Fruit fly (Drosophila melanogaster) whole organism, embryonic: ENCODE results near the gene can.

Experiments
- Adf1 ChIP-seq: fragments of 200-800 bp; sonication (Bioruptor generic); IDR thresholded peaks from 2 replicates; pipeline ENCODE4 v1.3.6; 2022; ENCODE audit warnings: missing biosample characterization, missing genetic modification characterization
- CG10321 ChIP-seq: fragments of 200-800 bp; sonication (Bioruptor generic); IDR thresholded peaks from 2 replicates; pipeline ENCODE4 v1.3.6; 2022; ENCODE audit warnings: missing biosample characterization, missing genetic modification characterization
- CG10543 ChIP-seq: fragments of 200-800 bp; sonication (Bioruptor generic); optimal IDR thresholded peaks from 3 replicates; lab custom pipeline; 2017; ENCODE audit warnings: missing biosample characterization, mild to moderate bottlenecking, missing genetic modification characterization, moderate library complexity
- CG13296 ChIP-seq: fragments of 200-800 bp; sonication (Bioruptor generic); optimal IDR thresholded peaks from 3 replicates; lab custom pipeline; 2018; ENCODE audit warnings: missing biosample characterization, mild to moderate bottlenecking, missing genetic modification characterization
- CG13424 ChIP-seq: fragments of 200-800 bp; sonication (Bioruptor generic); optimal IDR thresholded peaks from 2 replicates; lab custom pipeline; 2019; ENCODE audit warnings: missing biosample characterization, mild to moderate bottlenecking, missing genetic modification characterization, moderate library complexity
- CG14860 ChIP-seq: fragments of 200-800 bp; sonication (Bioruptor generic); IDR thresholded peaks from 3 replicates; pipeline ENCODE4 v1.3.6; 2022; ENCODE audit warnings: missing biosample characterization, missing genetic modification characterization; ENCODE audit not compliant: partially characterized antibody
- CG1832 ChIP-seq: fragments of 200-800 bp; sonication (Bioruptor generic); optimal IDR thresholded peaks from 2 replicates; lab custom pipeline; 2017; ENCODE audit warnings: missing biosample characterization, mild to moderate bottlenecking, missing genetic modification characterization, inconsistent platforms
- CG18599 ChIP-seq: fragments of 200-800 bp; sonication (Bioruptor generic); optimal IDR thresholded peaks from 3 replicates; lab custom pipeline; 2017; ENCODE audit warnings: missing biosample characterization, missing genetic modification characterization, mild to moderate bottlenecking, moderate library complexity, missing genetic modification reagents
- CG2199 ChIP-seq: fragments of 200-800 bp; sonication (Bioruptor generic); IDR thresholded peaks from 3 replicates; pipeline ENCODE4 v1.3.6; 2022; ENCODE audit warnings: missing biosample characterization, missing genetic modification characterization
- CG4360 ChIP-seq: fragments of 200-800 bp; sonication (Bioruptor generic); IDR thresholded peaks from 2 replicates; pipeline ENCODE4 v1.3.6; 2022; ENCODE audit warnings: missing biosample characterization, missing genetic modification characterization
- CG4707 ChIP-seq: fragments of 200-800 bp; sonication (Bioruptor generic); optimal IDR thresholded peaks from 2 replicates; lab custom pipeline; 2018; ENCODE audit warnings: missing biosample characterization, mild to moderate bottlenecking, missing genetic modification characterization, moderate library complexity
- CG6791 ChIP-seq: fragments of 200-800 bp; sonication (Bioruptor generic); IDR thresholded peaks from 3 replicates; pipeline ENCODE4 v1.3.6; 2022; ENCODE audit warnings: missing biosample characterization, missing genetic modification characterization; ENCODE audit not compliant: partially characterized antibody
- CG8089 ChIP-seq: fragments of 200-800 bp; sonication (Bioruptor generic); optimal IDR thresholded peaks from 3 replicates; lab custom pipeline; 2016; ENCODE audit warnings: missing biosample characterization, missing genetic modification characterization
- Deaf1 ChIP-seq: fragments of 200-800 bp; optimal IDR thresholded peaks from 3 replicates; lab custom pipeline; 2019; ENCODE audit warnings: missing biosample characterization, mild to moderate bottlenecking, missing genetic modification characterization, moderate library complexity
- Dip2 ChIP-seq: fragments of 200-800 bp; sonication (Bioruptor generic); IDR thresholded peaks from 2 replicates; pipeline ENCODE4 v1.3.6; 2022; ENCODE audit warnings: missing biosample characterization, missing genetic modification characterization
- E2f2 ChIP-seq: fragments of 200-800 bp; sonication (Bioruptor generic); IDR thresholded peaks from 2 replicates; pipeline ENCODE4 v1.3.6; 2022; ENCODE audit warnings: missing biosample characterization, missing genetic modification characterization
- HLH54F ChIP-seq: fragments of 200-800 bp; sonication (Bioruptor generic); optimal IDR thresholded peaks from 3 replicates; lab custom pipeline; 2016; ENCODE audit warnings: missing biosample characterization, missing genetic modification characterization
- Jarid2 ChIP-seq: fragments of 200-800 bp; sonication (Bioruptor generic); optimal IDR thresholded peaks from 3 replicates; lab custom pipeline; 2017; ENCODE audit warnings: mild to moderate bottlenecking, missing biosample characterization, missing genetic modification reagents, missing genetic modification characterization
- Max ChIP-seq: fragments of 200-800 bp; sonication (Bioruptor generic); optimal IDR thresholded peaks from 2 replicates; lab custom pipeline; 2016; ENCODE audit warnings: missing biosample characterization, mild to moderate bottlenecking, missing genetic modification characterization
- Med ChIP-seq: fragments of 200-800 bp; sonication (Bioruptor generic); peaks from one replicate; lab custom pipeline; 2016; ENCODE audit warnings: missing biosample characterization, missing genetic modification characterization, mild to moderate bottlenecking, inconsistent platforms, moderate library complexity
- Nf-YA ChIP-seq: fragments of 200-800 bp; sonication (Bioruptor generic); IDR thresholded peaks from 2 replicates; pipeline ENCODE4 v1.3.6; 2022; ENCODE audit warnings: missing biosample characterization, missing genetic modification characterization
- Nf-YC ChIP-seq: fragments of 200-800 bp; optimal IDR thresholded peaks from 3 replicates; lab custom pipeline; 2019; ENCODE audit warnings: missing biosample characterization, mild to moderate bottlenecking, missing genetic modification characterization, moderate library complexity
- Opbp ChIP-seq: fragments of 200-800 bp; sonication (Bioruptor generic); IDR thresholded peaks from 3 replicates; pipeline ENCODE4 v1.3.6; 2022; ENCODE audit warnings: missing biosample characterization, missing genetic modification characterization; ENCODE audit not compliant: partially characterized antibody
- Rfx ChIP-seq: fragments of 200-800 bp; sonication (Bioruptor generic); IDR thresholded peaks from 2 replicates; pipeline ENCODE4 v1.3.6; 2022; ENCODE audit warnings: missing biosample characterization, missing genetic modification characterization
- ato ChIP-seq: fragments of 200-800 bp; sonication (Bioruptor generic); IDR thresholded peaks from 2 replicates; pipeline ENCODE4 v1.3.6; 2022; ENCODE audit warnings: missing biosample characterization, missing genetic modification characterization; ENCODE audit not compliant: partially characterized antibody
- bbx ChIP-seq: fragments of 200-800 bp; sonication (Bioruptor generic); IDR thresholded peaks from 2 replicates; pipeline ENCODE4 v1.3.6; 2022; ENCODE audit warnings: missing biosample characterization, missing genetic modification characterization; ENCODE audit not compliant: partially characterized antibody
- cg ChIP-seq: fragments of 200-800 bp; sonication (Bioruptor generic); optimal IDR thresholded peaks from 3 replicates; lab custom pipeline; 2019; ENCODE audit warnings: missing biosample characterization, mild to moderate bottlenecking, missing genetic modification characterization, moderate library complexity
- chinmo ChIP-seq: fragments of 200-800 bp; sonication (Bioruptor generic); IDR thresholded peaks from 4 replicates; pipeline ENCODE4 v1.3.6; 2022; ENCODE audit warnings: missing biosample characterization, missing genetic modification characterization; ENCODE audit not compliant: partially characterized antibody
- crol ChIP-seq: fragments of 200-800 bp; sonication (Bioruptor generic); IDR thresholded peaks from 2 replicates; pipeline ENCODE4 v1.3.6; 2022; ENCODE audit warnings: missing biosample characterization, missing genetic modification characterization
- ewg ChIP-seq: fragments of 200-800 bp; sonication (Bioruptor generic); optimal IDR thresholded peaks from 3 replicates; lab custom pipeline; 2017; ENCODE audit warnings: mild to moderate bottlenecking, missing biosample characterization, missing genetic modification reagents, missing genetic modification characterization
- gem ChIP-seq: fragments of 200-800 bp; sonication (Bioruptor generic); optimal IDR thresholded peaks from 2 replicates; lab custom pipeline; 2019; ENCODE audit warnings: missing biosample characterization, mild to moderate bottlenecking, missing genetic modification characterization, moderate library complexity
- gfzf ChIP-seq: fragments of 200-800 bp; sonication (Bioruptor generic); optimal IDR thresholded peaks from 2 replicates; lab custom pipeline; 2016; ENCODE audit warnings: missing biosample characterization, mild to moderate bottlenecking, missing genetic modification characterization, moderate library complexity
- ham ChIP-seq: fragments of 200-800 bp; sonication (Bioruptor generic); IDR thresholded peaks from 2 replicates; pipeline ENCODE4 v1.3.6; 2022; ENCODE audit warnings: missing biosample characterization, missing genetic modification characterization
- oc ChIP-seq: fragments of 200-800 bp; sonication (Bioruptor generic); optimal IDR thresholded peaks from 2 replicates; lab custom pipeline; 2018; ENCODE audit warnings: missing biosample characterization, mild to moderate bottlenecking, missing genetic modification characterization, moderate library complexity
- onecut ChIP-seq: fragments of 200-800 bp; sonication (Bioruptor generic); IDR thresholded peaks from 2 replicates; pipeline ENCODE4 v1.3.6; 2022; ENCODE audit warnings: missing biosample characterization, missing genetic modification characterization
- pfk ChIP-seq: fragments of 200-800 bp; sonication (Bioruptor generic); optimal IDR thresholded peaks from 2 replicates; lab custom pipeline; 2018; ENCODE audit warnings: missing biosample characterization, mild to moderate bottlenecking, missing genetic modification characterization, moderate library complexity
- pros ChIP-seq: fragments of 200-800 bp; sonication (Bioruptor generic); optimal IDR thresholded peaks from 3 replicates; lab custom pipeline; 2019; ENCODE audit warnings: missing biosample characterization, mild to moderate bottlenecking, missing genetic modification characterization, moderate library complexity
- psq ChIP-seq: fragments of 200-800 bp; sonication (Bioruptor generic); optimal IDR thresholded peaks from 2 replicates; lab custom pipeline; 2017; ENCODE audit warnings: missing biosample characterization, missing genetic modification characterization
- row ChIP-seq: fragments of 200-800 bp; sonication (Bioruptor generic); IDR thresholded peaks from 3 replicates; pipeline ENCODE4 v1.3.6; 2022; ENCODE audit warnings: missing biosample characterization, missing genetic modification characterization
- seq ChIP-seq: fragments of 200-800 bp; sonication (Bioruptor generic); IDR thresholded peaks from 2 replicates; pipeline ENCODE4 v1.3.6; 2022; ENCODE audit warnings: missing biosample characterization, missing genetic modification characterization
- tgo ChIP-seq: fragments of 200-800 bp; sonication (Bioruptor generic); IDR thresholded peaks from 3 replicates; pipeline ENCODE4 v1.3.6; 2022; ENCODE audit warnings: missing biosample characterization, missing genetic modification characterization
- tll ChIP-seq, 2 experiments: fragments of 200-800 bp in 1 of 2; fragments of >200 bp in 1 of 2; sonication (Bioruptor generic) in 1 of 2; optimal IDR thresholded peaks; 2 replicates each; lab custom pipeline; 2017 to 2019; ENCODE audit warnings: missing biosample characterization in 2 of 2, missing genetic modification characterization in 2 of 2, mild to moderate bottlenecking in 1 of 2, moderate library complexity in 1 of 2
- ttk ChIP-seq: fragments of 200-800 bp; sonication (Bioruptor generic); IDR thresholded peaks from 2 replicates; pipeline ENCODE4 v2.1.2; 2022; ENCODE audit warnings: missing biosample characterization, missing genetic modification characterization
- vvl ChIP-seq: fragments of 200-800 bp; sonication (Bioruptor generic); IDR thresholded peaks from 2 replicates; pipeline ENCODE4 v1.3.6; 2022; ENCODE audit warnings: missing biosample characterization, missing genetic modification characterization
- z ChIP-seq: fragments of 200-800 bp; sonication (Bioruptor generic); IDR thresholded peaks from 3 replicates; pipeline ENCODE4 v1.3.6; 2022; ENCODE audit warnings: missing biosample characterization, missing genetic modification characterization
- zen ChIP-seq: fragments of 200-800 bp; sonication (Bioruptor generic); optimal IDR thresholded peaks from 3 replicates; lab custom pipeline; 2018; ENCODE audit warnings: missing biosample characterization, mild to moderate bottlenecking, missing genetic modification characterization, moderate library complexity
- zfh1 ChIP-seq: fragments of 200-800 bp; sonication (Bioruptor generic); IDR thresholded peaks from 3 replicates; pipeline ENCODE4 v1.3.6; 2022; ENCODE audit warnings: missing biosample characterization, missing genetic modification characterization
- zfh2 ChIP-seq: fragments of 200-800 bp; sonication (Bioruptor generic); optimal IDR thresholded peaks from 2 replicates; lab custom pipeline; 2016; ENCODE audit warnings: missing biosample characterization, missing genetic modification characterization

can gene

DNA sequence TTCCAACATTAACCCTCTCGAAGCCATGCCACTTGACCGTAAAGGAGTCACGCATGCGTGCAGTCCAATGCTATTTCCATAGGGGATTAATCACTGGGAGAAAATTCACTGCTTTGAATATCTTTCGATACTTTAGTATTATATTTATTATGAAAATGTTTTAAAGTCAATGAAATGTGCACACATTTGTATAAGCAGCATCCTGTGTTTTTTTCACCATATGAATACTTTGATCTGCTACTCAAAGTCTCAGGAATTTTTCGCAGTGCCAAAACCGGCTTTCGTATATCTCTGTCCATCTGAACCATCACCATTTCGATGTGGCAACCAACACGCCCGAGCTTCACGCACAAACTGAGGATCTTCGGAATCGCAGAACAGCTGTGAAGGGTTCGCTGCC lies 29.3 kb upstream of the can start (continued):
- no peak for TF ChIP-seq oc (tag; lab: Kevin White, UChicago)
- TF ChIP-seq zfh1 (GFP tag; lab: Robert Waterston, UW): no peak
- TF ChIP-seq zfh2 (GFP tag; lab: Kevin White, UChicago): no peak
- TF ChIP-seq Max: no peak
- 0 out of 3 replicates have a peak, but pooled peaks have one; percentile 12 for TF ChIP-seq CG14860
- peak; percentile 35; the same call in 1 of the 3 replicates for TF ChIP-seq row (GFP tag; lab: Robert Waterston, UW)
- peak; percentile 1 for TF ChIP-seq gem (tag; lab: Kevin White, UChicago)

dm6 chr3L:10289357-10289756 lies 22.4 kb upstream of the can start:
- TF ChIP-seq chinmo (0 out of 4 replicates have a peak, but pooled peaks have one; percentile 63), Med (GFP tag; lab: Kevin White, UChicago) (peak; percentile 32), gfzf (no peak), CG4707 (no peak), seq (GFP tag; lab: Robert Waterston, UW) (peak; percentile 85), zen (peak; percentile 20), CG13424 (tag; lab: Kevin White, UChicago) (no peak), tll (GFP tag; optimal IDR thresholded peaks at IDR 0.05; lab: Kevin White, UChicago) (peak in 1 of 2 experiments; percentile 34), ewg (peak; percentile 95), tgo (GFP tag; lab: Robert Waterston, UW) (no peak), ato (GFP tag; lab: Robert Waterston, UW) (no peak), HLH54F (GFP tag; lab: Kevin White, UChicago) (no peak), psq (GFP tag; lab: Kevin White, UChicago) (peak; percentile 94), Deaf1 (tag; lab: Kevin White, UChicago) (peak; percentile 65), Nf-YA (GFP tag; lab: Robert Waterston, UW) (peak; percentile 57; the same call in 1 of the 2 replicates), CG8089 (GFP tag; lab: Kevin White, UChicago) (no peak), onecut (GFP tag; lab: Robert Waterston, UW) (peak; percentile 19; the same call in 1 of the 2 replicates), pfk (GFP tag; lab: Kevin White, UChicago) (peak; percentile 97), Rfx (GFP tag; lab: Robert Waterston, UW) (peak; percentile 26; the same call in 1 of the 2 replicates), pros (GFP tag; lab: Kevin White, UChicago) (peak; percentile 44), Nf-YC (tag; lab: Kevin White, UChicago) (peak; percentile 86), crol (GFP tag; lab: Robert Waterston, UW) (peak; percentile 99), vvl (peak; percentile 50; the same call in 1 of the 2 replicates), CG4360 (GFP tag; lab: Robert Waterston, UW) (0 out of 2 replicates have a peak, but pooled peaks have one; percentile 5), ttk (GFP tag; lab: Robert Waterston, UW) (peak; percentile 60; the same call in 1 of the 2 replicates), CG18599 (GFP tag; lab: Kevin White, UChicago) (peak; percentile 37), Jarid2 (GFP tag; lab: Kevin White, UChicago) (peak; percentile 23), E2f2 (GFP tag; lab: Robert Waterston, UW) (no peak), CG13296 (GFP tag; lab: Kevin White, UChicago) (no peak), Adf1 (peak; percentile 99), CG6791 (GFP tag; lab: Robert Waterston, UW) (peak; percentile 57; the same call in 2 of the 3 replicates), CG10321 (peak; percentile 76), cg (GFP tag; lab: Kevin White, UChicago) (peak; percentile 36), ham (GFP tag; lab: Robert Waterston, UW) (no peak), bbx (GFP tag; lab: Robert Waterston, UW) (0 out of 2 replicates have a peak, but pooled peaks have one; percentile 13), CG10543 (peak; percentile 17), CG1832 (GFP tag; lab: Kevin White, UChicago) (peak; percentile 88), Opbp (GFP tag; lab: Robert Waterston, UW) (peak; percentile 14; the same call in 1 of the 3 replicates), Dip2 (no peak), CG2199 (GFP tag; lab: Robert Waterston, UW) (0 out of 3 replicates have a peak, but pooled peaks have one; percentile 73), z (peak; percentile 29; the same call in 1 of the 3 replicates)
